Worm (Caenorhabditis elegans): ENCODE measurements around the gene Y73C8C.3.

DNA sequence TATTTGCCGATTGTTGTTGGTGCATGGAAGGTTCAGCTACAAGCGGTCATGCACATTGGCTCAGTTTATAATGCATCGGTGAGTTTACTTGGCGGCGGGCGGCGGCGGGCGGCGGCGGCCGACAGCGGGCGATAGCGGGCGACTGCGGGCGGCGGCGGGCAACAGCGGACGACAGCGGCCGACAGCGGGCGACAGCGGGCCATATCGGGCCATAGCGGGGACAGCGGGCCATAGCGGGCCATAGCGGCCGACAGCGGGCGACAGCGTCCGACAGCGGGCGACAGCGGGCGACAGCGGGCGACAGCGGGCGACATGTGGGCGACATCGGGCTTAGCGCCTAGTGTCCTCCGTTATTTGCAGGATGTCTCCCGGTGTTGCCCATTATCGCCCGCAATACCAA, 17.0 kb downstream of the Y73C8C.3 start:
- no peak for TF ChIP-seq ztf-1 (GFP tag; conservative IDR thresholded peaks at IDR 0.05)
- TF ChIP-seq unc-39 (tag; optimal IDR thresholded peaks at IDR 0.05): no peak
- TF ChIP-seq mab-5 (tag; optimal IDR thresholded peaks at IDR 0.05): no peak
- no peak for TF ChIP-seq unc-62 (GFP tag; optimal IDR thresholded peaks at IDR 0.05)
- TF ChIP-seq alr-1 (tag; optimal IDR thresholded peaks at IDR 0.05): no peak
- TF ChIP-seq nhr-23 (tag; optimal IDR thresholded peaks at IDR 0.05): no peak

All from whole organism, L2 larva.